Fruit fly (Drosophila melanogaster) whole organism, embryonic: ENCODE results near the gene Gyf.
A peak's percentile ranks its signal among the peaks of the same experiment; 100 is the strongest.

Source experiments
- CG11723 ChIP-seq: fragments of 200-800 bp; sonication (Bioruptor generic); optimal IDR thresholded peaks from 2 replicates; lab custom pipeline; 2017; ENCODE audit warnings: missing biosample characterization, mild to moderate bottlenecking, missing genetic modification characterization
- CG12659 ChIP-seq: fragments of 200-800 bp; sonication (Bioruptor generic); optimal IDR thresholded peaks from 3 replicates; lab custom pipeline; 2017; ENCODE audit warnings: mild to moderate bottlenecking, missing biosample characterization, missing genetic modification reagents, missing genetic modification characterization
- CG13123 ChIP-seq: fragments of 200-800 bp; sonication (Bioruptor generic); optimal IDR thresholded peaks from 2 replicates; lab custom pipeline; 2016; ENCODE audit warnings: missing biosample characterization, missing genetic modification characterization
- CG13894 ChIP-seq: fragments of 200-800 bp; sonication (Bioruptor generic); optimal IDR thresholded peaks from 3 replicates; lab custom pipeline; 2018; ENCODE audit warnings: missing biosample characterization, mild to moderate bottlenecking, missing genetic modification characterization, moderate library complexity
- CG15269 ChIP-seq: fragments of 200-800 bp; sonication (Bioruptor generic); optimal IDR thresholded peaks from 2 replicates; lab custom pipeline; 2018; ENCODE audit warnings: missing biosample characterization, mild to moderate bottlenecking, missing genetic modification characterization, moderate library complexity
- CG15479 ChIP-seq: fragments of 200-800 bp; sonication (Bioruptor generic); optimal IDR thresholded peaks from 3 replicates; lab custom pipeline; 2019; ENCODE audit warnings: missing biosample characterization, mild to moderate bottlenecking, missing genetic modification characterization, moderate library complexity
- CG16813 ChIP-seq: fragments of 200-800 bp; sonication (Bioruptor generic); IDR thresholded peaks from 3 replicates; pipeline ENCODE4 v1.3.6; 2022; ENCODE audit warnings: missing biosample characterization, missing genetic modification characterization; ENCODE audit not compliant: partially characterized antibody
- CG2116 ChIP-seq: fragments of 200-800 bp; sonication (Bioruptor generic); optimal IDR thresholded peaks from 3 replicates; lab custom pipeline; 2018; ENCODE audit warnings: missing biosample characterization, mild to moderate bottlenecking, missing genetic modification characterization
- CG2199 ChIP-seq: fragments of 200-800 bp; sonication (Bioruptor generic); IDR thresholded peaks from 3 replicates; pipeline ENCODE4 v1.3.6; 2022; ENCODE audit warnings: missing biosample characterization, missing genetic modification characterization
- CG30020 ChIP-seq: fragments of 200-800 bp; optimal IDR thresholded peaks from 2 replicates; lab custom pipeline; 2019; ENCODE audit warnings: missing biosample characterization, mild to moderate bottlenecking, missing genetic modification characterization, moderate library complexity
- CG31224 ChIP-seq: fragments of 200-800 bp; sonication (Bioruptor generic); IDR thresholded peaks from 2 replicates; pipeline ENCODE4 v1.3.6; 2022; ENCODE audit warnings: missing biosample characterization, missing genetic modification characterization
- CG4282 ChIP-seq: fragments of 200-800 bp; sonication (Bioruptor generic); optimal IDR thresholded peaks from 2 replicates; lab custom pipeline; 2016; ENCODE audit warnings: missing biosample characterization, missing genetic modification characterization
- CG7987 ChIP-seq: fragments of 200-800 bp; sonication (Bioruptor generic); optimal IDR thresholded peaks from 2 replicates; lab custom pipeline; 2018; ENCODE audit warnings: missing biosample characterization, mild to moderate bottlenecking, missing genetic modification characterization, moderate library complexity
- CG9215 ChIP-seq: fragments of 200-800 bp; sonication (Bioruptor generic); IDR thresholded peaks from 2 replicates; pipeline ENCODE4 v1.3.6; 2022; ENCODE audit warnings: missing biosample characterization, missing genetic modification characterization
- D ChIP-seq, 2 experiments: fragments of 200-800 bp in 1 of 2; fragments of >200 bp in 1 of 2; sonication (Bioruptor generic) in 1 of 2; optimal IDR thresholded peaks; 2 replicates in 1 of 2; 3 replicates in 1 of 2; lab custom pipeline; 2017; ENCODE audit warnings: mild to moderate bottlenecking in 1 of 2, missing biosample characterization in 1 of 2, missing genetic modification characterization in 1 of 2, missing genetic modification reagents in 1 of 2
- D19B ChIP-seq: fragments of 200-800 bp; sonication (Bioruptor generic); optimal IDR thresholded peaks from 2 replicates; lab custom pipeline; 2017; ENCODE audit warnings: missing biosample characterization, mild to moderate bottlenecking, missing genetic modification characterization
- Doc3 ChIP-seq: fragments of 200-800 bp; sonication (Bioruptor generic); IDR thresholded peaks from 3 replicates; pipeline ENCODE4 v1.3.6; 2022; ENCODE audit warnings: missing biosample characterization, missing genetic modification characterization; ENCODE audit not compliant: partially characterized antibody
- Dref ChIP-seq: fragments of 200-800 bp; sonication (Bioruptor generic); IDR thresholded peaks from 2 replicates; pipeline ENCODE4 v1.3.6; 2022; ENCODE audit warnings: missing biosample characterization, missing genetic modification characterization
- Elba2 ChIP-seq: fragments of 200-800 bp; sonication (Bioruptor generic); optimal IDR thresholded peaks from 3 replicates; lab custom pipeline; 2016; ENCODE audit warnings: missing biosample characterization, missing genetic modification characterization
- Ets65A ChIP-seq: fragments of 200-800 bp; sonication (Bioruptor generic); peaks from one replicate; lab custom pipeline; 2016; ENCODE audit warnings: missing biosample characterization, missing genetic modification characterization
- Fer2 ChIP-seq: fragments of 200-800 bp; sonication (Bioruptor generic); optimal IDR thresholded peaks from 2 replicates; lab custom pipeline; 2018; ENCODE audit warnings: missing biosample characterization, mild to moderate bottlenecking, missing genetic modification characterization, moderate library complexity
- Lim3 ChIP-seq: fragments of 200-800 bp; sonication (Bioruptor generic); IDR thresholded peaks from 2 replicates; pipeline ENCODE4 v1.3.6; 2022; ENCODE audit warnings: missing biosample characterization, missing genetic modification characterization
- Nf-YC ChIP-seq: fragments of 200-800 bp; optimal IDR thresholded peaks from 3 replicates; lab custom pipeline; 2019; ENCODE audit warnings: missing biosample characterization, mild to moderate bottlenecking, missing genetic modification characterization, moderate library complexity
- PHDP ChIP-seq: fragments of 200-800 bp; sonication (Bioruptor generic); optimal IDR thresholded peaks from 3 replicates; lab custom pipeline; 2018; ENCODE audit warnings: missing biosample characterization, mild to moderate bottlenecking, missing genetic modification characterization, moderate library complexity
- Rx ChIP-seq: fragments of 200-800 bp; sonication (Bioruptor generic); IDR thresholded peaks from 2 replicates; pipeline ENCODE4 v1.3.6; 2022; ENCODE audit warnings: missing biosample characterization, missing genetic modification characterization
- Taf1 ChIP-seq: fragments of 200-800 bp; sonication (Bioruptor generic); IDR thresholded peaks from 2 replicates; pipeline ENCODE4 v1.3.6; 2022; ENCODE audit warnings: missing biosample characterization, missing genetic modification characterization
- Xrp1 ChIP-seq: fragments of 200-800 bp; sonication (Bioruptor generic); IDR thresholded peaks from 2 replicates; pipeline ENCODE4 v1.3.6; 2022; ENCODE audit warnings: missing biosample characterization, missing genetic modification characterization
- ab ChIP-seq: fragments of 200-800 bp; sonication (Bioruptor generic); optimal IDR thresholded peaks from 2 replicates; lab custom pipeline; 2016; ENCODE audit warnings: missing biosample characterization, missing genetic modification characterization
- abd-A ChIP-seq: fragments of 200-800 bp; sonication (Bioruptor generic); optimal IDR thresholded peaks from 3 replicates; lab custom pipeline; 2019; ENCODE audit warnings: missing biosample characterization, mild to moderate bottlenecking, missing genetic modification characterization, moderate library complexity
- ac ChIP-seq: fragments of 200-800 bp; sonication (Bioruptor generic); optimal IDR thresholded peaks from 3 replicates; lab custom pipeline; 2017; ENCODE audit warnings: missing biosample characterization, mild to moderate bottlenecking, missing genetic modification characterization
- chn ChIP-seq: fragments of 200-800 bp; sonication (Bioruptor generic); optimal IDR thresholded peaks from 2 replicates; lab custom pipeline; 2016; ENCODE audit warnings: missing biosample characterization, missing genetic modification characterization
- ci ChIP-seq: fragments of 200-800 bp; sonication (Bioruptor generic); IDR thresholded peaks from 3 replicates; pipeline ENCODE4 v1.3.6; 2022; ENCODE audit warnings: missing biosample characterization, missing genetic modification characterization
- corto ChIP-seq: fragments of 200-800 bp; sonication (Bioruptor generic); optimal IDR thresholded peaks from 2 replicates; lab custom pipeline; 2016; ENCODE audit warnings: missing biosample characterization, mild to moderate bottlenecking, missing genetic modification characterization, moderate library complexity
- cwo ChIP-seq: fragments of 200-800 bp; sonication (Bioruptor generic); optimal IDR thresholded peaks from 3 replicates; lab custom pipeline; 2017; ENCODE audit warnings: missing biosample characterization, missing genetic modification characterization, mild to moderate bottlenecking, moderate library complexity, missing genetic modification reagents
- fd96Cb ChIP-seq: fragments of 200-800 bp; sonication (Bioruptor generic); optimal IDR thresholded peaks from 2 replicates; lab custom pipeline; 2018; ENCODE audit warnings: missing biosample characterization, mild to moderate bottlenecking, missing genetic modification characterization, moderate library complexity
- fru ChIP-seq: fragments of >200 bp; optimal IDR thresholded peaks from 2 replicates; lab custom pipeline; 2017
- nom ChIP-seq: fragments of 200-800 bp; sonication (Bioruptor generic); optimal IDR thresholded peaks from 2 replicates; lab custom pipeline; 2017; ENCODE audit warnings: missing biosample characterization, missing genetic modification characterization, mild to moderate bottlenecking, moderate library complexity, missing genetic modification reagents
- pros ChIP-seq: fragments of 200-800 bp; sonication (Bioruptor generic); optimal IDR thresholded peaks from 3 replicates; lab custom pipeline; 2019; ENCODE audit warnings: missing biosample characterization, mild to moderate bottlenecking, missing genetic modification characterization, moderate library complexity
- sens ChIP-seq: fragments of 200-800 bp; sonication (Bioruptor generic); peaks from one replicate; lab custom pipeline; 2016; ENCODE audit warnings: missing biosample characterization, missing genetic modification characterization
- stwl ChIP-seq: fragments of 200-800 bp; sonication (Bioruptor generic); optimal IDR thresholded peaks from 3 replicates; lab custom pipeline; 2018; ENCODE audit warnings: missing biosample characterization, mild to moderate bottlenecking, missing genetic modification characterization, moderate library complexity
- tll ChIP-seq, 2 experiments: fragments of 200-800 bp in 1 of 2; fragments of >200 bp in 1 of 2; sonication (Bioruptor generic) in 1 of 2; optimal IDR thresholded peaks; 2 replicates each; lab custom pipeline; 2017 to 2019; ENCODE audit warnings: missing biosample characterization in 2 of 2, missing genetic modification characterization in 2 of 2, mild to moderate bottlenecking in 1 of 2, moderate library complexity in 1 of 2
- z ChIP-seq: fragments of 200-800 bp; sonication (Bioruptor generic); IDR thresholded peaks from 3 replicates; pipeline ENCODE4 v1.3.6; 2022; ENCODE audit warnings: missing biosample characterization, missing genetic modification characterization
- zen ChIP-seq: fragments of 200-800 bp; sonication (Bioruptor generic); optimal IDR thresholded peaks from 3 replicates; lab custom pipeline; 2018; ENCODE audit warnings: missing biosample characterization, mild to moderate bottlenecking, missing genetic modification characterization, moderate library complexity
- zfh2 ChIP-seq: fragments of 200-800 bp; sonication (Bioruptor generic); optimal IDR thresholded peaks from 2 replicates; lab custom pipeline; 2016; ENCODE audit warnings: missing biosample characterization, missing genetic modification characterization

Gyf gene

dm6 chr4:867937-868336 is 1.1 kb upstream of the Gyf start:
- TF ChIP-seq ac (GFP tag; lab: Kevin White, UChicago) (no peak), CG11723 (GFP tag; lab: Kevin White, UChicago) (peak; percentile 83), CG30020 (peak; percentile 65)

- no peak for TF ChIP-seq fru (lab: Kevin White, UChicago)
- TF ChIP-seq CG15269: no peak
- TF ChIP-seq CG2116 (GFP tag; lab: Kevin White, UChicago): peak; percentile 73
- peak; percentile 6 for TF ChIP-seq stwl
- no peak for TF ChIP-seq CG31224 (GFP tag; lab: Robert Waterston, UW)
- 0 out of 3 replicates have a peak, but pooled peaks have one; percentile 28 for TF ChIP-seq CG2199 (GFP tag; lab: Robert Waterston, UW)
- peak; percentile 72 for TF ChIP-seq CG30020
Observed at dm6 chr4:855074-855473, 11.8 kb downstream of the Gyf start.

- TF ChIP-seq CG11723 (GFP tag; lab: Kevin White, UChicago): peak; percentile 63
- TF ChIP-seq Doc3 (GFP tag; lab: Robert Waterston, UW): 0 out of 3 replicates have a peak, but pooled peaks have one; percentile 12
- no peak for TF ChIP-seq Xrp1
- peak; percentile 38 for TF ChIP-seq sens
- TF ChIP-seq nom (GFP tag; lab: Kevin White, UChicago): peak; percentile 8
- TF ChIP-seq CG2199 (GFP tag; lab: Robert Waterston, UW): peak; percentile 67; the same call in 1 of the 3 replicates
- TF ChIP-seq chn (GFP tag; lab: Kevin White, UChicago): no peak
- no peak for TF ChIP-seq CG13123 (GFP tag; lab: Kevin White, UChicago)
- TF ChIP-seq, all 482 proteins: peak for 5
Observed at dm6 chr4:853355-853754, 13.5 kb downstream of the Gyf start.

DNA sequence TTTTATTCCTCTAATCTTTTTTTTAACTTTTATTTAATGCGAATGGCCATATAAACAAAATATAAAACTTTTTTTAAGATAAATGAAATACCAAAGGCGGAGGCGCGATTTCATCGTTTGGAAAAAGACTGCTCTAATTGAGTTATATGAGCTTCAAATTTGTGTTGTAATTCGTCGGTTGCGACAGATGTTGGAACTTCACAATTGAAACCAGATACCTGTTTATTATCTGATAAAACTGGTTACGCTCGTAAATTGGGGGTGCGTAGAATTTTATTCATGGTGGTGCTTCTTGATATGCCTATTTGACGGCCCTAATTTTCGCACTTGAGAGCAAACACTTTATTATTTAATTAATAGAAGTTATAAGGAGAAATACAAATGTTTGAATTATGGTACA is 14.5 kb downstream of the Gyf start:
- TF ChIP-seq Dref (no peak), CG4282 (GFP tag; lab: Kevin White, UChicago) (no peak), sens (peak; percentile 51), abd-A (tag; lab: Kevin White, UChicago) (no peak), PHDP (tag; lab: Kevin White, UChicago) (no peak), CG13894 (tag; lab: Kevin White, UChicago) (peak; percentile 83), CG2199 (GFP tag; lab: Robert Waterston, UW) (peak; percentile 76; the same call in 2 of the 3 replicates), CG16813 (no peak), corto (no peak), cwo (no peak), pros (GFP tag; lab: Kevin White, UChicago) (peak; percentile 19), CG7987 (GFP tag; lab: Kevin White, UChicago) (no peak), Lim3 (GFP tag; lab: Robert Waterston, UW) (no peak), CG9215 (GFP tag; lab: Robert Waterston, UW) (no peak), Nf-YC (peak; percentile 24), Taf1 (GFP tag; lab: Robert Waterston, UW) (no peak), z (GFP tag; lab: Robert Waterston, UW) (no peak), CG12659 (GFP tag; lab: Kevin White, UChicago) (no peak), fd96Cb (tag; lab: Kevin White, UChicago) (no peak), zfh2 (GFP tag; lab: Kevin White, UChicago) (no peak)

- peak; percentile 75 for TF ChIP-seq Elba2 (GFP tag; lab: Kevin White, UChicago)
- TF ChIP-seq zen (tag; lab: Kevin White, UChicago): peak; percentile 88
- TF ChIP-seq CG2199 (GFP tag; lab: Robert Waterston, UW): peak; percentile 34; the same call in 1 of the 3 replicates
- TF ChIP-seq Ets65A (GFP tag; lab: Kevin White, UChicago): peak; percentile 24
- peak in 1 of 2 experiments; percentile 42 for TF ChIP-seq tll (GFP tag; optimal IDR thresholded peaks at IDR 0.05; lab: Kevin White, UChicago)
- TF ChIP-seq Fer2: no peak
- no peak for TF ChIP-seq ci (GFP tag; lab: Robert Waterston, UW)
- peak; percentile 86 for TF ChIP-seq CG15479
- TF ChIP-seq D19B (GFP tag; lab: Kevin White, UChicago): no peak
- no peak for TF ChIP-seq ab (GFP tag; lab: Kevin White, UChicago)
- no peak for TF ChIP-seq CG12659 (GFP tag; lab: Kevin White, UChicago)
- TF ChIP-seq Rx (GFP tag; lab: Robert Waterston, UW): no peak
- TF ChIP-seq D (optimal IDR thresholded peaks at IDR 0.05; lab: Kevin White, UChicago): no peak
- TF ChIP-seq D (GFP tag; optimal IDR thresholded peaks at IDR 0.05; lab: Kevin White, UChicago): peak; percentile 5
Observed at dm6 chr4:851131-851530, 15.7 kb downstream of the Gyf start.
